Worm (Caenorhabditis elegans) whole organism, L4 larva: ENCODE data around the gene C33B4.2.
A peak's percentile ranks its signal among the peaks of the same experiment; 100 is the strongest.

Source experiments
- F49E8.2 ChIP-seq: sonication (generic microtip); optimal IDR thresholded peaks from 2 replicates; lab custom pipeline; 2016; ENCODE audit warnings: missing compliant biosample characterization, mild to moderate bottlenecking, missing genetic modification characterization, borderline replicate concordance
- T26A8.4 ChIP-seq: fragments of 200-800 bp; sonication (Bioruptor generic); IDR thresholded peaks from 2 replicates; pipeline ENCODE4 v1.3.6; 2022; ENCODE audit warnings: missing genetic modification characterization, missing compliant biosample characterization
- Y105C5A.15 ChIP-seq: fragments of 200-800 bp; sonication (Bioruptor generic); IDR thresholded peaks from 2 replicates; pipeline ENCODE4 v1.3.6; 2022; ENCODE audit warnings: missing genetic modification characterization, missing compliant biosample characterization
- ZK337.2 ChIP-seq: fragments of 200-800 bp; sonication (Bioruptor generic); IDR thresholded peaks from 2 replicates; pipeline ENCODE4 v1.3.6; 2022; ENCODE audit warnings: missing genetic modification reagents, missing genetic modification characterization, missing compliant biosample characterization
- aly-2 ChIP-seq: sonication (generic microtip); optimal IDR thresholded peaks from 2 replicates; lab custom pipeline; 2018; ENCODE audit warnings: missing biosample characterization, missing genetic modification characterization
- arid-1 ChIP-seq: fragments of 200-800 bp; sonication (Bioruptor generic); conservative IDR thresholded peaks from 2 replicates; pipeline ENCODE4 v1.3.6; 2022; ENCODE audit warnings: missing genetic modification reagents, missing genetic modification characterization, missing compliant biosample characterization
- ceh-32 ChIP-seq: sonication (generic microtip); optimal IDR thresholded peaks from 2 replicates; lab custom pipeline; 2016; ENCODE audit warnings: mild to moderate bottlenecking, missing genetic modification characterization, missing compliant biosample characterization; ENCODE audit not compliant: poor library complexity
- ces-1 ChIP-seq: fragments of 150-350 bp; sonication (generic microtip); optimal IDR thresholded peaks from 4 replicates; lab custom pipeline; 2014; ENCODE audit warnings: missing biosample characterization, missing genetic modification reagents, missing genetic modification characterization
- ctbp-1 ChIP-seq: fragments of 200-800 bp; sonication (Bioruptor generic); IDR thresholded peaks from 2 replicates; pipeline ENCODE4 v1.3.6; 2022; ENCODE audit warnings: missing genetic modification reagents, missing genetic modification characterization, missing compliant biosample characterization
- daf-16 ChIP-seq, 3 experiments: sonication (generic microtip); optimal IDR thresholded peaks; 2 replicates each; lab custom pipeline; 2016 to 2017; ENCODE audit warnings: missing genetic modification characterization in 3 of 3, missing genetic modification reagents in 3 of 3, mild to moderate bottlenecking in 2 of 3, missing compliant biosample characterization in 2 of 3, missing biosample characterization in 1 of 3, moderate library complexity in 1 of 3
- dmd-6 ChIP-seq: fragments of 200-800 bp; sonication (Bioruptor generic); IDR thresholded peaks from 2 replicates; pipeline ENCODE4 v1.3.6; 2022; ENCODE audit warnings: missing genetic modification reagents, missing genetic modification characterization, missing compliant biosample characterization
- dpl-1 ChIP-seq: fragments of 150-350 bp; optimal IDR thresholded peaks from 2 replicates; lab custom pipeline; 2014; ENCODE audit warnings: missing biosample characterization, missing genetic modification reagents, missing genetic modification characterization
- egl-43 ChIP-seq: fragments of 200-800 bp; sonication (Bioruptor generic); IDR thresholded peaks from 2 replicates; pipeline ENCODE4 v1.3.6; 2022; ENCODE audit warnings: missing genetic modification reagents, missing genetic modification characterization, missing compliant biosample characterization
- fkh-10 ChIP-seq: fragments of 150-350 bp; optimal IDR thresholded peaks from 2 replicates; lab custom pipeline; 2014; ENCODE audit warnings: missing biosample characterization, missing genetic modification reagents, missing genetic modification characterization
- hlh-11 ChIP-seq: fragments of 200-800 bp; sonication (Bioruptor generic); optimal IDR thresholded peaks from 2 replicates; lab custom pipeline; 2018; ENCODE audit warnings: mild to moderate bottlenecking, missing genetic modification characterization, missing compliant biosample characterization
- hlh-30 ChIP-seq: sonication (generic microtip); optimal IDR thresholded peaks from 2 replicates; lab custom pipeline; 2017; ENCODE audit warnings: antibody characterized with exemption, mild to moderate bottlenecking, missing genetic modification characterization, missing compliant biosample characterization; ENCODE audit not compliant: insufficient read depth
- jun-1 ChIP-seq: fragments of 150-350 bp; optimal IDR thresholded peaks from 2 replicates; lab custom pipeline; 2014; ENCODE audit warnings: missing biosample characterization, missing genetic modification reagents, missing genetic modification characterization
- mdl-1 ChIP-seq, 2 experiments: fragments of 150-350 bp in 1 of 2; sonication (generic microtip) in 1 of 2; optimal IDR thresholded peaks; 2 replicates each; lab custom pipeline; 2014 to 2017; ENCODE audit warnings: missing biosample characterization in 2 of 2, missing genetic modification characterization in 2 of 2
- mdt-29 ChIP-seq: fragments of 200-800 bp; sonication (Bioruptor generic); IDR thresholded peaks from 2 replicates; pipeline ENCODE4 v1.3.6; 2022; ENCODE audit warnings: missing genetic modification reagents, missing genetic modification characterization, missing compliant biosample characterization
- mes-2 ChIP-seq: sonication (generic microtip); optimal IDR thresholded peaks from 2 replicates; lab custom pipeline; 2016; ENCODE audit warnings: missing genotype, mild to moderate bottlenecking, missing genetic modification characterization, missing compliant biosample characterization; ENCODE audit not compliant: poor library complexity, severe bottlenecking
- mxl-2 ChIP-seq: fragments of 200-800 bp; sonication (Bioruptor generic); conservative IDR thresholded peaks from 2 replicates; pipeline ENCODE4 v1.3.6; 2022; ENCODE audit warnings: missing genetic modification reagents, missing genetic modification characterization, missing compliant biosample characterization
- mxl-3 ChIP-seq: fragments of 200-800 bp; sonication (Bioruptor generic); optimal IDR thresholded peaks from 2 replicates; lab custom pipeline; 2018; ENCODE audit warnings: mild to moderate bottlenecking, missing genetic modification characterization, missing compliant biosample characterization
- nhr-111 ChIP-seq: fragments of 200-800 bp; sonication (Bioruptor generic); optimal IDR thresholded peaks from 2 replicates; lab custom pipeline; 2018; ENCODE audit warnings: mild to moderate bottlenecking, missing genetic modification characterization, missing compliant biosample characterization
- nhr-28 ChIP-seq: fragments of 150-350 bp; optimal IDR thresholded peaks from 2 replicates; lab custom pipeline; 2014; ENCODE audit warnings: missing biosample characterization, missing genetic modification characterization
- nhr-48 ChIP-seq: sonication (generic microtip); optimal IDR thresholded peaks from 2 replicates; lab custom pipeline; 2016; ENCODE audit warnings: mild to moderate bottlenecking, missing genetic modification characterization, missing compliant biosample characterization
- nhr-77 ChIP-seq: fragments of 150-350 bp; optimal IDR thresholded peaks from 2 replicates; lab custom pipeline; 2014; ENCODE audit warnings: missing biosample characterization, missing genetic modification characterization
- rbr-2 ChIP-seq: sonication (generic microtip); optimal IDR thresholded peaks from 2 replicates; lab custom pipeline; 2016; ENCODE audit warnings: missing genotype, missing genetic modification characterization, missing compliant biosample characterization
- set-16 ChIP-seq: fragments of 200-800 bp; sonication (Bioruptor generic); IDR thresholded peaks from 2 replicates; pipeline ENCODE4 v1.3.6; 2022; ENCODE audit warnings: missing genetic modification reagents, missing genetic modification characterization, missing compliant biosample characterization
- spr-3 ChIP-seq: fragments of 200-800 bp; sonication (Bioruptor generic); optimal IDR thresholded peaks from 2 replicates; lab custom pipeline; 2018; ENCODE audit warnings: mild to moderate bottlenecking, missing genetic modification characterization, missing compliant biosample characterization
- tra-1 ChIP-seq: fragments of 200-800 bp; sonication (Bioruptor generic); IDR thresholded peaks from 2 replicates; pipeline ENCODE4 v1.3.6; 2022; ENCODE audit warnings: missing genetic modification reagents, missing genetic modification characterization, missing compliant biosample characterization
- unc-39 ChIP-seq: sonication (generic microtip); optimal IDR thresholded peaks from 2 replicates; lab custom pipeline; 2017; ENCODE audit warnings: missing biosample characterization, missing genetic modification characterization
- unc-62 ChIP-seq, 3 experiments: fragments of 150-350 bp in 1 of 3; sonication (generic microtip); optimal IDR thresholded peaks in 2 of 3; peaks in 1 of 3; 1 replicate in 1 of 3; 2 replicates in 2 of 3; lab custom pipeline; 2014 to 2017; ENCODE audit warnings: missing biosample characterization in 3 of 3, missing genetic modification characterization in 3 of 3, missing genetic modification reagents in 3 of 3, missing genotype in 1 of 3
- ztf-11 ChIP-seq: fragments of 150-350 bp; optimal IDR thresholded peaks from 2 replicates; lab custom pipeline; 2014; ENCODE audit warnings: missing biosample characterization, missing genetic modification characterization
- ztf-7 ChIP-seq: fragments of 150-350 bp; optimal IDR thresholded peaks from 2 replicates; lab custom pipeline; 2014; ENCODE audit warnings: missing biosample characterization, missing genetic modification characterization

The C33B4.2 gene

ce11 chrII:11333846-11334638 lies 37.9 kb downstream of the C33B4.2 start (continued):
- peak; percentile 10 for TF ChIP-seq nhr-28 (tag; lab: Kevin White, UChicago)
- TF ChIP-seq arid-1 = peak; percentile 80
- peak; percentile 75 for TF ChIP-seq egl-43 (GFP tag; lab: Robert Waterston, UW)
- peak; percentile 15 for TF ChIP-seq mes-2 (tag; lab: Kevin White, UChicago)
- peak; percentile 77 for TF ChIP-seq mxl-3
- TF ChIP-seq mdt-29 (GFP tag; lab: Robert Waterston, UW) = peak; percentile 8; the same call in 1 of the 2 replicates
- peak in 1 of 2 experiments; percentile 25 for TF ChIP-seq mdl-1 (tag; optimal IDR thresholded peaks at IDR 0.05; lab: Kevin White, UChicago)
- TF ChIP-seq nhr-77 (tag; lab: Kevin White, UChicago) = no peak
- TF ChIP-seq nhr-111 (GFP tag; lab: Kevin White, UChicago) = no peak
- peak; percentile 45; the same call in 1 of the 2 replicates for TF ChIP-seq T26A8.4 (GFP tag; lab: Robert Waterston, UW)
- peak; percentile 7 for TF ChIP-seq rbr-2
- TF ChIP-seq set-16 (GFP tag; lab: Robert Waterston, UW) = 0 out of 2 replicates have a peak, but pooled peaks have one; percentile 15
- no peak for TF ChIP-seq daf-16 (GFP tag; optimal IDR thresholded peaks at IDR 0.05; lab: Kevin White, UChicago)
- peak; percentile 41 for TF ChIP-seq daf-16 (tag; optimal IDR thresholded peaks at IDR 0.05; lab: Kevin White, UChicago)
- TF ChIP-seq dpl-1 (GFP tag; lab: Kevin White, UChicago) = peak; percentile 25
- peak; percentile 41 for TF ChIP-seq dmd-6 (GFP tag; lab: Robert Waterston, UW)
- peak; percentile 84; the same call in 1 of the 2 replicates for TF ChIP-seq Y105C5A.15 (GFP tag; lab: Robert Waterston, UW)
- no peak for TF ChIP-seq nhr-48
- peak; percentile 48; the same call in 1 of the 2 replicates for TF ChIP-seq tra-1 (GFP tag; lab: Robert Waterston, UW)
- peak; percentile 67 for TF ChIP-seq hlh-11 (tag; lab: Kevin White, UChicago)
- TF ChIP-seq mxl-2 (GFP tag; lab: Robert Waterston, UW) = 0 out of 2 replicates have a peak, but pooled peaks have one; percentile 35

- TF ChIP-seq ces-1 (GFP tag; lab: Kevin White, UChicago) = peak; percentile 17
- peak; percentile 90 for TF ChIP-seq fkh-10 (GFP tag; lab: Kevin White, UChicago)
- TF ChIP-seq jun-1 (tag; lab: Kevin White, UChicago) = no peak
Observed at ce11 chrII:11333375-11333774, 38.6 kb downstream of the C33B4.2 start.

ce11 chrII:11329021-11329479 lies 42.9 kb downstream of the C33B4.2 start, which contains the start of gene tag-180:
tag-180 (minus strand) TSS chrII:11329429.
- TF ChIP-seq ceh-32 = no peak
- TF ChIP-seq unc-62 (GFP tag; optimal IDR thresholded peaks at IDR 0.05 in 1 of 2; lab: Kevin White, UChicago) = peak in 1 of 2 experiments; percentile 53
- TF ChIP-seq unc-62 (tag; optimal IDR thresholded peaks at IDR 0.05; lab: Kevin White, UChicago) = no peak
- TF ChIP-seq aly-2 = no peak
- peak; percentile 17; the same call in 1 of the 2 replicates for TF ChIP-seq set-16 (GFP tag; lab: Robert Waterston, UW)
- TF ChIP-seq unc-39 (tag; lab: Kevin White, UChicago) = no peak
- no peak for TF ChIP-seq jun-1 (tag; lab: Kevin White, UChicago)
- 0 out of 2 replicates have a peak, but pooled peaks have one; percentile 16 for TF ChIP-seq ctbp-1 (GFP tag; lab: Robert Waterston, UW)
- TF ChIP-seq ztf-11 (tag; lab: Kevin White, UChicago) = no peak
- no peak for TF ChIP-seq nhr-28 (tag; lab: Kevin White, UChicago)
- no peak for TF ChIP-seq spr-3 (GFP tag; lab: Kevin White, UChicago)
- no peak for TF ChIP-seq F49E8.2 (tag; lab: Kevin White, UChicago)
- peak; percentile 16 for TF ChIP-seq rbr-2
- TF ChIP-seq hlh-30 (tag; lab: Kevin White, UChicago) = peak; percentile 4
- TF ChIP-seq ztf-7 (tag; lab: Kevin White, UChicago) = no peak
- no peak for TF ChIP-seq ZK337.2 (GFP tag; lab: Robert Waterston, UW)
